Fruit fly (Drosophila melanogaster): ENCODE measurements around the gene CG4686.

Gene CG4686

DNA sequence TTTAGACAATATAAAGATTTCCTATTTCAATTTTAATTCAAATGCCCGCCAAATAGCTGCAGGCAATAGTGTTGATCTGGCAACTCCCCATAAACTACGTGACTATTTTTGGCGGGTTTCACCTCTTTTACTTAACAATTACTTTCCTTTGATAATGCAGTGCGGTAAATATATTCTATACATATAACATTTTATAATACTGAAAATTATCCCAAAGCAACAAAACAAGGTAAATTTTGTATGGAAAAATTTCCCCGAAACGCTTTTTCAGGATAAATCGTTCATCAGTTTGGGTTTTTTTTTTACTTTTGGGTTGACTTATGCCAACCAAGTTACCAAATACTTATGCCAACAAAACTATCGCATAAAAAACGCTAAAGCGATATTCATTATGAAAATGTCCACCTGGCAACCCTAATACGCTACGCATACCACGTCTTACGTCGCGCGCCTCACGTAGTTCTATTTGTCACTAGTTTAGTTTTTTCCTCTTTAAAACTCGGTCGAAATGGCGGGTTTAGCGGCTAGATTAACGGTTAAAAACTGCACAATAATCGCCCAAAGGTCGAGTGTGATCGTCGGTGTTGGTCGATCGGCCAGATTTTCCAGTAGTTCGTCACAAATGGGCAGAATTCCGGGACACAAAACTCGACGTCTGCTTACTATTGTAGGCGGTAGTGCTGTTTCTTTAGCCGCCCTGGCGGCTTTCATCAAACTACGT lies 17.3 kb upstream of the CG4686 start, which contains the start of gene MICU3 (continued):
- TF ChIP-seq mam (GFP tag; optimal IDR thresholded peaks at IDR 0.05) (peak; percentile 82), CG12744 (GFP tag; optimal IDR thresholded peaks at IDR 0.05) (peak; percentile 28), da (GFP tag; optimal IDR thresholded peaks at IDR 0.05) (no peak), maf-S (GFP tag; optimal IDR thresholded peaks at IDR 0.05) (peak; percentile 57), Blimp-1 (GFP tag; optimal IDR thresholded peaks at IDR 0.05) (peak; percentile 52), fd96Cb (tag; optimal IDR thresholded peaks at IDR 0.05) (peak; percentile 47), CG17359 (tag; optimal IDR thresholded peaks at IDR 0.05) (peak; percentile 55), chif (GFP tag; optimal IDR thresholded peaks at IDR 0.05) (peak; percentile 35 to 59), CrebB (tag; optimal IDR thresholded peaks at IDR 0.05) (no peak), eyg (GFP tag; optimal IDR thresholded peaks at IDR 0.05) (no peak), MBD-R2 (GFP tag; IDR thresholded peaks at IDR 0.05) (no peak), CG17912 (GFP tag; optimal IDR thresholded peaks at IDR 0.05) (no peak), D19A (tag; optimal IDR thresholded peaks at IDR 0.05) (no peak), CG2678 (tag; optimal IDR thresholded peaks at IDR 0.05) (peak; percentile 69), CG10274 (GFP tag; optimal IDR thresholded peaks at IDR 0.05) (peak; percentile 19), CG2120 (GFP tag; optimal IDR thresholded peaks at IDR 0.05) (peak; percentile 86), CG1647 (GFP tag; optimal IDR thresholded peaks at IDR 0.05) (peak; percentile 33), seq (GFP tag; IDR thresholded peaks at IDR 0.05) (peak; percentile 45; the same call in 1 of the 2 replicates), Fer2 (tag; optimal IDR thresholded peaks at IDR 0.05) (peak; percentile 36), CG1832 (GFP tag; optimal IDR thresholded peaks at IDR 0.05) (no peak), Hey (tag; optimal IDR thresholded peaks at IDR 0.05) (no peak), CG6813 (GFP tag; optimal IDR thresholded peaks at IDR 0.05) (no peak), CG9932 (GFP tag; IDR thresholded peaks at IDR 0.05) (peak; percentile 86), oc (tag; optimal IDR thresholded peaks at IDR 0.05) (no peak), dpn (GFP tag; optimal IDR thresholded peaks at IDR 0.05) (peak; percentile 74 to 77), p53 (GFP tag; optimal IDR thresholded peaks at IDR 0.05) (no peak), hkb (optimal IDR thresholded peaks at IDR 0.05) (no peak), hkb (GFP tag; IDR thresholded peaks at IDR 0.05) (no peak), Mrtf (GFP tag; IDR thresholded peaks at IDR 0.05) (0 out of 3 replicates have a peak, but pooled peaks have one; percentile 15), HHEX (GFP tag; optimal IDR thresholded peaks at IDR 0.05) (peak; percentile 18), CG9876 (GFP tag; optimal IDR thresholded peaks at IDR 0.05) (peak; percentile 59), lilli (GFP tag; optimal IDR thresholded peaks at IDR 0.05) (peak; percentile 75), cato (GFP tag; optimal IDR thresholded peaks at IDR 0.05; ENCODE audit: borderline replicate concordance) (peak; percentile 53), CG30403 (GFP tag; optimal IDR thresholded peaks at IDR 0.05) (peak; percentile 78), Camta (GFP tag; optimal IDR thresholded peaks at IDR 0.05) (peak; percentile 18), nerfin-1 (tag; optimal IDR thresholded peaks at IDR 0.05) (peak; percentile 84), zf30C (GFP tag; optimal IDR thresholded peaks at IDR 0.05) (no peak), stc (GFP tag; IDR thresholded peaks at IDR 0.05) (0 out of 2 replicates have a peak, but pooled peaks have one; percentile 9), Antp (GFP tag; optimal IDR thresholded peaks at IDR 0.05) (peak; percentile 66), grau (tag; optimal IDR thresholded peaks at IDR 0.05) (peak; percentile 22), Awh (GFP tag; IDR thresholded peaks at IDR 0.05) (no peak), Lpt (GFP tag; optimal IDR thresholded peaks at IDR 0.05) (no peak)

Measured in whole organism, embryonic.